Fruit fly (Drosophila melanogaster) S2 (cell line): ENCODE data around the gene GstT4.

ENCODE experiments used
- CG8478 ChIP-seq: fragments of >200 bp; optimal IDR thresholded peaks from 2 replicates; lab custom pipeline; 2018
- CTCF ChIP-seq, 2 experiments: fragments of >200 bp; optimal IDR thresholded peaks; 2 replicates each; lab custom pipeline; 2018

The GstT4 gene

DNA sequence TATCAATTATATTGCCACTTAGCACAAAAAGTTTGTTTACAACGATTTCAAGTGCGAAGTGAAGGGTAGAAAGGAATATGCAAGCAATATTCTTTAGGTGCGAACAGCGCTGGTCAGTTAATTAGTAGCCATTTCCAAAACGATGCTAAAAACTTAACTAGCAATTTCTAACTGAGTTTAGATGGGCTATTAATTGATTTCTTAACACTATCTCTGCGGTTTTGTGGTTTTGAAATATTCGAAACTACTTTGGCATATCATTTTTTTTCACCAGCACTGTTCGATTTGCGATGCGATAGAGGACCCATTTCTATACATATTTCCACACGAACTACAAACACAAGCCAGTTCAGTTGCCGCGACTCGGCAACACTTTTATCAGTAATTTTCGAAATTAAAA is 28.0 kb upstream of the GstT4 start:
- TF ChIP-seq CTCF (optimal IDR thresholded peaks at IDR 0.05; lab: Kevin White, UChicago) = no peak
- TF ChIP-seq CG8478 (lab: Kevin White, UChicago) = no peak

DNA sequence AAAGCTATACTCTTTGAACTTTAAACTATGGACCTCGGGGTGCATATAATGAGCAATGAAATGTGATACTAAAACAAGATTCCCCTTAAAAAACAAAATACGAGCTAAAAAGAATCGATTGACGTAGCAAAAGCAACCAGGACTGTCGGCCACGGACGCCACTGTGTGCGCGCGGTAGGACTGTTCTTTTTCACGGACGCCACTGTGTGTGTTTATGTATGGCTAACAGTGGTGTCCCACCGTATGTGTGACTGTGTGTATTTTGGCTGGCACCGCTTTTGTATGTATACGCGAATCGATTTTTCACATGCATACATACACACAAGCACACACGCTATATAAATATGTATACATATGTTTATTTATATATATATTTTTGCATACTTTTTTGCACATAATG is 20.8 kb upstream of the GstT4 start:
- TF ChIP-seq CTCF (optimal IDR thresholded peaks at IDR 0.05; lab: Kevin White, UChicago) (no peak), CG8478 (lab: Kevin White, UChicago) (no peak)

DNA sequence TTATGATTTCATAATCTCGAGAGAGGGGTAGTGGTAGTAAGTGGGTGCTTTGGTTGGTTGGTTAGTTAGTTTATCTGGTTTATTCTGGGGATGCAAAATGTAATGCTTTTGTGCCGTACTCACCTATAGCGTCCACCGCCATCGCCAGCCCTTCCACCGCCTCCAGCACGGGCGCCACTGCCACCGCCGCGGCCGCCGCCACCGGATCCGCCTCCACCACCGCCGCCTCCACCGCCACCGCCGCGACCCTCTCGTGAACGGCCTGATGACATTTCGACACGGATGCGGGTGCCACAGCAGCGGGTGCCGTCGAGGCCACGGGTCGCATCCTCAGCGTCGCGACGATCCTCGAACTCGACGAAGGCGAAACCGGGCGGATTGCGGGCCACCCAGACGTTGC is 20.4 kb upstream of the GstT4 start:
- TF ChIP-seq CTCF (optimal IDR thresholded peaks at IDR 0.05; lab: Kevin White, UChicago) = no peak
- TF ChIP-seq CG8478 (lab: Kevin White, UChicago) = no peak

DNA sequence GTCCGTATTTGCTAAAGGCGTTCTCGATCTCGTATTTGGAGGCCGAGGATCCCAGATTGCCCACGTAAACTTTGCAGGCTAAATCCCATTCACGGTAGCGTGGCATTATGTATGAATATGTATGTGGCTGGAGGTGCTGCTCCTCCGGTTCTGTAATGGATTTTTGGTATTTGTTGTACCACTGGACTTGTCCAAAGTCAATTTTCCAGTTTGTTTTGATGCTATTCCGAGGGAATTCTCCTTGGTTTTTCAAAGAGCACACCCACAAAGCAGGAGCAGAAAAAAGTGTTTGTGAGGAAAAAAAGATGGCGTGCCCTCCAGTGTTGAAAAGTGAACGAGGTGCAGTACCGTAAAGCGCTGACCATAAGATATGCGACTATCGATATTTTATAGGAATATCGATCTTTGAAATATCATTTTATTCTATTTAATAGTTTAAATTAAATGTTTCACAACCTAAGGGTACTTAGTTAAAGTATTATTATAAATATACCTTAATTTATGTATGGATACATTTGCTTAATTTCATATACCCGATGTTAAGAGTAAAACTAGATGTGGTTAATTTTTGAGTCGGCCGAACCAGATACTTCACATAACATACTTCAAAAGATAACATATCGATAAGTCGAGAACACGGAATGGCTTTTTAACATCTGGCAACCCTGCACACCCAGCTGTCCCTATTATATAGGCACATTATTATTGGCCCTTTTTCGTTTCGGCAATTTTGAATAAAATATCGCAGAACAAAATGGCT is 19.8 kb upstream of the GstT4 start, which contains the start of the genes Rbp1-like and Tim9a:
Gene Rbp1-like, minus strand, starts transcription at position 295 of the 760 bp plus-strand sequence.
Gene Tim9a, plus strand, starts transcription at position 628 of the 760 bp plus-strand sequence.
- no peak for TF ChIP-seq CG8478 (lab: Kevin White, UChicago)
- no peak for TF ChIP-seq CTCF (optimal IDR thresholded peaks at IDR 0.05; lab: Kevin White, UChicago)

DNA sequence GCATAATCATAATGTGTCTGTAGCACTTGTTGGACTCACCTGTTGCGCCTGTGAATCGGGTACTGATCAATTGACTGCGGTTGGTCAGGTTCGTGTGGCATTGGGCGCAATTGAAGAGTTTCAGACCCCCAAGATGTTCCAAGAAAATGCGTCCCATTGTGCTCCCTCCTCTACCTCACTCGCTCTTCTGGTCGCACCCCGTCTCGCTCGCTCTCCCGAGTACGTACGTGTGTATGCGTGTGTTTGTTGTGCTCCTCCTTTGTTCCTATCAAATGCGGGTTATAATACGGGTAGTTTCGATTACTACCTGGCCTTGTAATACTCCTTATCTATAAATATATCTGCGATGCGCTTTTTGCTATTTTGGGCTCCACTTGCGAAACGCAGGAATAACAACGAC is 17.8 kb upstream of the GstT4 start:
- TF ChIP-seq CG8478 (lab: Kevin White, UChicago) (no peak), CTCF (optimal IDR thresholded peaks at IDR 0.05; lab: Kevin White, UChicago) (no peak)

DNA sequence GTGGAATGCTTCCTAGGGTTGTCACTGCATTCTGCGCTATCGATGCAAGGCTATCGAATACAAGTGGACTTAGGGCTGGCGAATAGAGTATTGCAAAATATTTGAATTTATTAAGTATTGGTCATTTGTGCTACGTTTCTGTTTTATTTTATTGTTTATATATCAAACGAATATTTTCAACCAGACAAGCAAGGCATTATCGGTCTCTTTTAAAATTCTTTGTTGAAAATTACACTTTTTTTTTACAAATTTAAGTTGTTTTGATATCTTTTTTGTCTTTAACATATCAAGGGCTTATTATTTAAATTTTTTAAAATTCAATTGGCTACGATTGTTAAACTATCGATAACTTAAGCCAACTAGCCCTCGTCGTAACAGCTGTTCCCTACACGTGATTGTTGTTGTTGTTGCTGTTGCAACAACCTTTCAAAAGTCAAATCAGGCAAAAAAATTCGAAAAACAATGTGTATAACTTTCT is 17.1 kb upstream of the GstT4 start, which contains the start of the genes Ype and CG1662:
Gene Ype, minus strand, starts transcription at position 45 of the 478 bp plus-strand sequence.
Gene CG1662, plus strand, starts transcription at position 191 of the 478 bp plus-strand sequence.
- TF ChIP-seq CTCF (optimal IDR thresholded peaks at IDR 0.05; lab: Kevin White, UChicago) (no peak), CG8478 (lab: Kevin White, UChicago) (no peak)

DNA sequence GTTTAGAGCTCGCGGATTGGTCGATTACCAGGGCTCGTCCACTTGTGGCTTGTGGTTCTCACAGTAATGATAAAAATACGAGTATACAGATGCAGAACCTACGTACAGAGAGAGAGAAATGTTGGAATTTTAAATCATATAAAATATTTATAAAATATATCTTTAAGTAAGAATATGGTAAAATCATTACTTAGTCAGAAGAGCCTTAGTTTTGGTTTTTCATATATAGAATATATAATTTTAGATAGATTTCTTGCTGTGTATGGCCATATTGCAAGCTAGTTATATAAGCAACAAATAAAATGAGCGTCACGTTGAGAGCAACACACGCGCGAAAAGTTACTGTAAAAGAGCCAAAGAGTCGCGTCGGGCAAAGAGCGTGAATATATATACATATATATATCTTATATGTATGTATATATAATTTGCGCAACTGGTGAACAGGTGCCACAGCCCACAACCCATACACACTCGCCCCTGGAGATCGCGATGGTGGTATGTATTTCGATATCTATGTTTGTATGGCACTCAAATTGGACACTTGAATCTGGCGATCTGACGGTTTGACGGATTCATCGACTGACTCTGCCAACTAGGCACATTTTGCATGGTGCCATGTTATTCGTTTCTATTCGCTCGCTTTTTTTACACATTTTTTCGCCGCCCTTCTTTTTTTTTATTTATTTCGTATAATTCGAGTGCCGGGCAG is 13.9 kb upstream of the GstT4 start:
- TF ChIP-seq CG8478 (lab: Kevin White, UChicago) (no peak), CTCF (optimal IDR thresholded peaks at IDR 0.05; lab: Kevin White, UChicago) (no peak)

DNA sequence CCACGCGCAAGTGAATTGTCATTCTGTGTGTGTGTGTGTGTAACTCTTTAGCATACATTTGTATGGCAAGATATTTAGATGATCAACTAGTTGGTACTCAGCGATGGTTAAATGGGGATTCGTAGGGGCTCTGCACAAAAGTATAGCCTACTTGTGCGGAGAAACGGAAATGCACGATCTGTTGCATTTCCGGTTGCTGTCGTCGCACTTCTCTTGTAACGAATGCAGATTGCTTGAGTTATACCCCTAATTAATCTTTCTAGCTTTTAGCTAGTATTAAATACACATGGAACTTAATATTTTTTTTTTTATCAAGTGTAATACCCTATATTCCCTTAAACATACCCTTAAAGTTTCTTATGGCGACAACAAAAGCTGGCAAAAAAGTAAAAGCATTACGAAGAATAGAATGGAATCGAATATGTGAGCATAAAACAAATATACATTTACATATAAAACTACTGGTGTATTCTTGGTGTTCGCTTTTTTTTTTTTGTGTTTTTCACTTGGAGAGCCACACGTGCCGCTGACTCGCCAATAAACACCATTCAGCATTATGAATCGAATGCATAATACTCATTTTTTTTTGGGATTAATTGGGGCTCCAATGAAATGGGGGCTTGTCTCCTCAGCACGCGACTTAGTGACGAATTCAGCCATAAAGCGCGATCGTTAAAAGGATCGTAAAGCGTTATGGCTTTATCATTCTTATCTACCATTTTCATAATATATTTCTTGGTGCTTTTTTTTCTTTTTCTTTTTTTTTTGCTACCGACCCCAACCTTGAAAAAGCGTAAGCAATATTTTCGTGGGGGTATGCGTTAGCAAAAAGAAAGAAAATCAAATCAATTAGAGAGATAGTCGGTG is 13.1 kb upstream of the GstT4 start:
- no peak for TF ChIP-seq CTCF (optimal IDR thresholded peaks at IDR 0.05; lab: Kevin White, UChicago)
- TF ChIP-seq CG8478 (lab: Kevin White, UChicago) = no peak

DNA sequence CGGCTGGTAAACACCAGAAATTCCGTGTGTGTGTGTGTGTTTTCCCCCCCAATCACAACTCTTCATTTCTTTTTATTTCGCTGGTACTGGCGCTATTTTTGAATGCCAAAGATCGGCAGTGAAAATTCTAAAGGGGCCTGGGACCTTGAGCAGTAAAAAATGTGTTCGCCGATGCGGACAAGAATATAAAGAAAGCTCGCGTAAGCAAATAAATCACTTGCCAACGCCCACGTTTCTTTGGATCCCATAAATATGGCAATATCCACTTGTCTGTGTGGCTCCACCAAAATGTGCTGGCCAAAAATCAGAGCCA is 12.6 kb upstream of the GstT4 start:
- TF ChIP-seq CG8478 (lab: Kevin White, UChicago) = no peak
- TF ChIP-seq CTCF (optimal IDR thresholded peaks at IDR 0.05; lab: Kevin White, UChicago) = no peak

DNA sequence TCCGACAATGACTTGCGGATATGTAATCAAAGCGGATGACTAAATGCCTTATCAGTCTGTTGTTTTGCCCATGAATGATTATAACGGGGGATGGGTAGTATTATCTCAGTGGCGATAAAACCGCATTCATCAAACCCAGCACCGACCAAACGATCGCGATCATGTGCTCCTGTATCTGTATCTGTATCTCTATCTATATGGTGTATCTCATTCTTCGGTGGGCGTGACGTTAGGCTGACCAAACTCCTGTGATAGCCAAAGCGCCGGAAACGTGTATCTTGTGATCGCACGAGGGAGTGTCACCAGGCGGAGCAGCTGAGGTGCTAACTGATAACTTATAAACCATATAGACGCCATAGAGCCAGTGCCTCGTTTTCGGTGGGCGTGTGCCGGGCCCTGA is 11.8 kb upstream of the GstT4 start:
- TF ChIP-seq CTCF (optimal IDR thresholded peaks at IDR 0.05; lab: Kevin White, UChicago) = no peak
- TF ChIP-seq CG8478 (lab: Kevin White, UChicago) = no peak

DNA sequence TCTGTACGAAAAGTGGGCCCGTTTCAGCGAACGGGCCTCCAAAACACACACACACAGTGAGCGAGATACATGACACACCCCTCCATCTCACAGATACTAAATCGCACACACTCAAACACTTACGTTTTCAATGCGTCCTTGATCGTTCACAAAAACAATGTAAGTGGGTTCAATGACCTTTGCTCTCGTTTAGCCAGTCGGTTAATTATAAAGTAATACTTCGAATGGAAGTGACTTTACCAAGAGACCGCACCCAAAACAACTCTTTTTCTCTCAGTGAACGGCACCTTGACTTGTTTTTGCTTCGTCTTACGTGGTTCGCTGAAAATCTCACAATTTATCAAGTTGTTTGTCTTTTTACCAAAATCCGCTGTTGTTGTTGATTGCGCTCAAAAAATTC is 10.2 kb upstream of the GstT4 start:
- no peak for TF ChIP-seq CG8478 (lab: Kevin White, UChicago)

DNA sequence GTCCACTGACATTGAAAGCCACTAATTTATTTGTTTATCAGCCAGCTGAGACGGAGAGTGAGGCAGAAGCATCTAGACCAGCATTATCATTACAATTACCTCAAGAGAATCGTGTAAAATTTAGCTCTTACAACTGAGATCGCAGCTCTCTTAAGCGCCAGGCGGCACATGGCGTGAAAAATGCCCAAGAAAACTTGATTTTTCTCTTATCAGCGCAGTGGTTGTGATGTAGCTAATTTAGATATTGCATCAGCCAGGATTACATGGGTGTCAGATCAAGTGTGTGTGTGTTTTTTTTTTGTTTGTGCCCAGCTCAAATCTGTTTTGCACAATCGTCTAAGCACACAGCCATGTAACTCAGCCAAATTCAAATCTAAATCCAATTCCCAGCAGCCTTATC is 9.5 kb upstream of the GstT4 start:
- TF ChIP-seq CG8478 (lab: Kevin White, UChicago) (no peak), CTCF (optimal IDR thresholded peaks at IDR 0.05; lab: Kevin White, UChicago) (no peak)

DNA sequence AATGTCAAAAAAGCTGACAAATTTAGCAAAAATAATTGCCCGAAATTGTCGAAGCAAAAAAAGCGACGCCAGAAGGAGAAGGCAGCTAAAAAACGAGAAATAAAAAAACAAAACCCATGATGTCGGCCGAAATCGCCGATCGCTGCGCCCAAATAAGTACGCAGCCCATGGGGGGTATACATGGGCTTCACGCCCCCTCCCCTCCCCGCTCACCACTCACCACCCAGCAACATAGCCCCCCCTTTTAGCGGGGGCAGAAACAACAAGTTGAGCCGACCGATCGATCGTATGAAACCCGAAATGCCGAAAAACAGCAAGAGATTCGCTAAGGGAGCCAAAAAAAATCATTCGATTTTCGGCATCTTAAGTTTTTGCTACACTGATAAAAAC is 8.6 kb upstream of the GstT4 start:
- TF ChIP-seq CG8478 (lab: Kevin White, UChicago) = no peak
- TF ChIP-seq CTCF (optimal IDR thresholded peaks at IDR 0.05; lab: Kevin White, UChicago) = no peak

DNA sequence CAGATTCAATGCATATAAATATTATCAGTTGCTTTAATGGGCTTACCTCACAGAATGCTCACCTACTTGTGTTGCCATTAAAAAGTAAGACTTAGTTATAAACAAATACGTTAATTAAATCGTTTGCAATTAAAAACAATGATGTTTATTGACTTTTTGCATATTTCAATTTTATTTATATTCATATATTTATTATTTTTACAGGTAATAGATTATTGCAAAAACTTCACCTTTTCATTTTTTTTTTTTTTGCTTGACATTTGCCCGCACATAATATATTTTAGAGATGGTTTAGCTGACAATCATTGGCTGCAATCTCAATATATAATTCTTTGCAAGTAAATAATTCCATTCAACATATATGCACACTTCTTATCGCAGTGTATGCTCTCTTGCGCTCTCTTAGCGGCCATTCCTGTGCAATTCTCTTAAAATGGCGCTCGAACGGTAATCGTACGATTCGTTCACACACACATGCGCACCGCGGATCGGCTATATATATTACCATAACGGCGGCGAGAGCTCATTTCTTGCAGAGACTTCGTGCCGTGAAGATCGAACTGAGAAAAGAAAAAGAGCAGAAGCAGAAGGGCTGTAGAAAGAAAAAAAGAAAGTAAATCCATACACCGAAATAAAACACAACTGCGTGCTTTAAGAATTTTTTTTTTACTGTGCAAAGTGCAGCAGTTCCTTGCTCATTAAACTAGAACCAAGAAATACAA is 8.0 kb upstream of the GstT4 start, which contains the start of gene Bcat:
Gene Bcat, plus strand, starts transcription at position 522 of the 722 bp plus-strand sequence.
- TF ChIP-seq CTCF (optimal IDR thresholded peaks at IDR 0.05; lab: Kevin White, UChicago) (no peak), CG8478 (lab: Kevin White, UChicago) (no peak)
